Worm (Caenorhabditis elegans) whole organism, young adult: ENCODE results near the gene T26C5.5.
A peak's percentile ranks its signal among the peaks of the same experiment; 100 is the strongest.

Experiments
- B0019.2 ChIP-seq: fragments of 200-800 bp; sonication (Bioruptor generic); conservative IDR thresholded peaks from 2 replicates; pipeline ENCODE4 v1.3.6; 2022; ENCODE audit warnings: missing genetic modification reagents, missing genetic modification characterization, missing compliant biosample characterization
- B0035.1 ChIP-seq: sonication (generic microtip); optimal IDR thresholded peaks from 2 replicates; lab custom pipeline; 2016; ENCODE audit warnings: missing genetic modification characterization, mild to moderate bottlenecking, missing compliant biosample characterization, missing genotype, missing genetic modification reagents
- C06A6.2 ChIP-seq: fragments of 200-800 bp; sonication (Bioruptor generic); conservative IDR thresholded peaks from 2 replicates; pipeline ENCODE4 v1.3.6; 2022; ENCODE audit warnings: missing genetic modification characterization, missing compliant biosample characterization
- F23B12.7 ChIP-seq: sonication (generic microtip); optimal IDR thresholded peaks from 2 replicates; lab custom pipeline; 2017; ENCODE audit warnings: missing genetic modification characterization, mild to moderate bottlenecking, missing compliant biosample characterization, antibody characterized with exemption, moderate library complexity; ENCODE audit not compliant: insufficient read depth
- F39B2.1 ChIP-seq: fragments of 200-800 bp; sonication (Bioruptor generic); IDR thresholded peaks from 2 replicates; pipeline ENCODE4 v1.3.6; 2022; ENCODE audit warnings: missing genetic modification reagents, missing genetic modification characterization, missing compliant biosample characterization
- F55B11.4 ChIP-seq: sonication (generic microtip); optimal IDR thresholded peaks from 2 replicates; lab custom pipeline; 2016; ENCODE audit warnings: missing compliant biosample characterization, missing genetic modification characterization, borderline replicate concordance; ENCODE audit not compliant: insufficient read depth
- K11D2.4 ChIP-seq: fragments of 200-800 bp; sonication (Bioruptor generic); IDR thresholded peaks from 2 replicates; pipeline ENCODE4 v1.3.6; 2022; ENCODE audit warnings: missing genetic modification reagents, missing genetic modification characterization, missing compliant biosample characterization
- K12H6.12 ChIP-seq: fragments of 200-800 bp; sonication (Bioruptor generic); optimal IDR thresholded peaks from 2 replicates; lab custom pipeline; 2018; ENCODE audit warnings: mild to moderate bottlenecking, missing genetic modification characterization, missing compliant biosample characterization
- Y79H2A.3 ChIP-seq: fragments of 200-800 bp; sonication (Bioruptor generic); conservative IDR thresholded peaks from 2 replicates; pipeline ENCODE4 v1.3.6; 2022; ENCODE audit warnings: missing genetic modification reagents, missing genetic modification characterization, missing compliant biosample characterization
- ZK185.1 ChIP-seq: sonication (generic microtip); optimal IDR thresholded peaks from 2 replicates; lab custom pipeline; 2016; ENCODE audit warnings: mild to moderate bottlenecking, missing genetic modification characterization, missing compliant biosample characterization; ENCODE audit not compliant: poor library complexity, severe bottlenecking
- ama-1 ChIP-seq, 3 experiments: fragments of 150-350 bp in 1 of 3; sonication (generic microtip) in 2 of 3; optimal IDR thresholded peaks; 2 replicates each; lab custom pipeline; 2014 to 2018; ENCODE audit warnings: missing biosample characterization in 2 of 3, missing genetic modification characterization in 2 of 3, missing genetic modification reagents in 2 of 3
- atf-7 ChIP-seq: sonication (generic microtip); optimal IDR thresholded peaks from 2 replicates; lab custom pipeline; 2017; ENCODE audit warnings: mild to moderate bottlenecking, missing genetic modification characterization, missing compliant biosample characterization
- athp-1 ChIP-seq: sonication (generic microtip); optimal IDR thresholded peaks from 2 replicates; lab custom pipeline; 2017; ENCODE audit warnings: mild to moderate bottlenecking, missing genetic modification characterization, missing compliant biosample characterization
- attf-5 ChIP-seq: fragments of 200-800 bp; sonication (Bioruptor generic); optimal IDR thresholded peaks from 2 replicates; lab custom pipeline; 2018; ENCODE audit warnings: mild to moderate bottlenecking, missing genetic modification characterization, missing compliant biosample characterization
- attf-6 ChIP-seq: fragments of 200-800 bp; sonication (Bioruptor generic); IDR thresholded peaks from 2 replicates; pipeline ENCODE4 v1.3.6; 2022; ENCODE audit warnings: missing genetic modification reagents, missing genetic modification characterization, missing compliant biosample characterization
- bed-1 ChIP-seq: fragments of 200-800 bp; sonication (Bioruptor generic); IDR thresholded peaks from 2 replicates; pipeline ENCODE4 v1.3.6; 2022; ENCODE audit warnings: missing genetic modification reagents, missing genetic modification characterization, missing compliant biosample characterization
- ccch-3 ChIP-seq: fragments of 200-800 bp; sonication (Bioruptor generic); optimal IDR thresholded peaks from 2 replicates; lab custom pipeline; 2018; ENCODE audit warnings: mild to moderate bottlenecking, missing genetic modification characterization, missing compliant biosample characterization
- cebp-2 ChIP-seq: fragments of 200-800 bp; sonication (Bioruptor generic); IDR thresholded peaks from 2 replicates; pipeline ENCODE4 v1.3.6; 2022; ENCODE audit warnings: missing genetic modification characterization, missing compliant biosample characterization
- ceh-27 ChIP-seq: fragments of 200-800 bp; sonication (Bioruptor generic); optimal IDR thresholded peaks from 2 replicates; lab custom pipeline; 2018; ENCODE audit warnings: mild to moderate bottlenecking, missing genetic modification characterization, moderate library complexity, missing compliant biosample characterization
- die-1 ChIP-seq: sonication (generic microtip); optimal IDR thresholded peaks from 2 replicates; lab custom pipeline; 2016; ENCODE audit warnings: missing genotype, mild to moderate bottlenecking, missing genetic modification characterization, missing compliant biosample characterization
- egl-44 ChIP-seq: fragments of 200-800 bp; sonication (Bioruptor generic); IDR thresholded peaks from 2 replicates; pipeline ENCODE4 v1.3.6; 2022; ENCODE audit warnings: missing genetic modification reagents, missing genetic modification characterization, missing compliant biosample characterization
- ets-4 ChIP-seq: fragments of 200-800 bp; sonication (Bioruptor generic); optimal IDR thresholded peaks from 2 replicates; lab custom pipeline; 2018; ENCODE audit warnings: mild to moderate bottlenecking, missing genetic modification characterization, missing compliant biosample characterization
- hlh-12 ChIP-seq: sonication (generic microtip); optimal IDR thresholded peaks from 2 replicates; lab custom pipeline; 2016; ENCODE audit warnings: missing genetic modification characterization, missing compliant biosample characterization
- lin-40 ChIP-seq: sonication (generic microtip); optimal IDR thresholded peaks from 2 replicates; lab custom pipeline; 2016; ENCODE audit warnings: missing genetic modification characterization, mild to moderate bottlenecking, missing compliant biosample characterization, missing genotype, missing genetic modification reagents
- lir-1 ChIP-seq: fragments of 200-800 bp; sonication (Bioruptor generic); conservative IDR thresholded peaks from 2 replicates; pipeline ENCODE4 v1.3.6; 2022; ENCODE audit warnings: missing genetic modification reagents, missing genetic modification characterization, missing compliant biosample characterization
- lsl-1 ChIP-seq: fragments of 200-800 bp; sonication (Bioruptor generic); optimal IDR thresholded peaks from 2 replicates; lab custom pipeline; 2018; ENCODE audit warnings: mild to moderate bottlenecking, missing genetic modification characterization, moderate library complexity, missing compliant biosample characterization
- lsy-27 ChIP-seq: sonication (generic microtip); optimal IDR thresholded peaks from 2 replicates; lab custom pipeline; 2017; ENCODE audit warnings: missing genetic modification characterization, mild to moderate bottlenecking, missing compliant biosample characterization, antibody characterized with exemption, missing genotype, borderline replicate concordance; ENCODE audit not compliant: insufficient read depth
- madf-10 ChIP-seq: sonication (generic microtip); optimal IDR thresholded peaks from 2 replicates; lab custom pipeline; 2016; ENCODE audit warnings: mild to moderate bottlenecking, missing genetic modification characterization, missing compliant biosample characterization
- nfyb-1 ChIP-seq: fragments of 200-800 bp; sonication (Bioruptor generic); IDR thresholded peaks from 2 replicates; pipeline ENCODE4 v1.3.6; 2022; ENCODE audit warnings: missing genetic modification reagents, missing genetic modification characterization, missing compliant biosample characterization
- nhr-27 ChIP-seq: fragments of 200-800 bp; sonication (Bioruptor generic); optimal IDR thresholded peaks from 2 replicates; lab custom pipeline; 2018; ENCODE audit warnings: mild to moderate bottlenecking, missing genetic modification characterization, moderate library complexity, missing compliant biosample characterization
- nhr-90 ChIP-seq: sonication (generic microtip); optimal IDR thresholded peaks from 2 replicates; lab custom pipeline; 2016; ENCODE audit warnings: missing genotype, mild to moderate bottlenecking, missing genetic modification characterization, missing compliant biosample characterization
- sdz-38 ChIP-seq: sonication (generic microtip); optimal IDR thresholded peaks from 2 replicates; lab custom pipeline; 2016; ENCODE audit warnings: missing genotype, missing genetic modification characterization, missing compliant biosample characterization
- snpc-1.3 ChIP-seq: sonication (generic microtip); optimal IDR thresholded peaks from 2 replicates; lab custom pipeline; 2017; ENCODE audit warnings: missing genetic modification characterization, mild to moderate bottlenecking, missing compliant biosample characterization, antibody characterized with exemption, moderate library complexity, missing genotype, missing genetic modification reagents; ENCODE audit not compliant: insufficient read depth
- snpc-3.4 ChIP-seq: sonication (generic microtip); optimal IDR thresholded peaks from 2 replicates; lab custom pipeline; 2017; ENCODE audit warnings: missing genetic modification characterization, mild to moderate bottlenecking, missing compliant biosample characterization, antibody characterized with exemption, moderate library complexity, missing genotype, missing genetic modification reagents
- somi-1 ChIP-seq: fragments of 200-800 bp; sonication (Bioruptor generic); optimal IDR thresholded peaks from 2 replicates; lab custom pipeline; 2018; ENCODE audit warnings: mild to moderate bottlenecking, missing genetic modification characterization, missing compliant biosample characterization
- unc-130 ChIP-seq: sonication (generic microtip); optimal IDR thresholded peaks from 2 replicates; lab custom pipeline; 2016; ENCODE audit warnings: missing genetic modification reagents, missing genetic modification characterization, missing compliant biosample characterization
- ztf-18 ChIP-seq: sonication (generic microtip); optimal IDR thresholded peaks from 2 replicates; lab custom pipeline; 2016; ENCODE audit warnings: missing genotype, mild to moderate bottlenecking, missing genetic modification characterization, missing compliant biosample characterization
- ztf-22 ChIP-seq: fragments of 200-800 bp; sonication (Bioruptor generic); optimal IDR thresholded peaks from 2 replicates; lab custom pipeline; 2018; ENCODE audit warnings: mild to moderate bottlenecking, missing genetic modification characterization, moderate library complexity, missing compliant biosample characterization
- ztf-28 ChIP-seq: fragments of 200-800 bp; sonication (Bioruptor generic); IDR thresholded peaks from 2 replicates; pipeline ENCODE4 v1.3.6; 2022; ENCODE audit warnings: missing genetic modification reagents, missing genetic modification characterization, missing compliant biosample characterization
- ztf-3 ChIP-seq: fragments of 200-800 bp; sonication (Bioruptor generic); optimal IDR thresholded peaks from 2 replicates; lab custom pipeline; 2018; ENCODE audit warnings: mild to moderate bottlenecking, missing genetic modification characterization, missing compliant biosample characterization

T26C5.5 gene

ce11 chrII:9283668-9284357, 37.3 kb upstream of the T26C5.5 start (continued):
- no peak for TF ChIP-seq K12H6.12 (tag; lab: Kevin White, UChicago)
- TF ChIP-seq ztf-18 (tag; lab: Kevin White, UChicago): no peak
- no peak for TF ChIP-seq snpc-1.3 (tag; lab: Kevin White, UChicago)
- TF ChIP-seq cebp-2 (GFP tag; lab: Robert Waterston, UW): no peak
- no peak for TF ChIP-seq nhr-27
- TF ChIP-seq nhr-90: peak; percentile 40
- TF ChIP-seq lir-1: no peak
- no peak for TF ChIP-seq F39B2.1
- peak; percentile 79 for TF ChIP-seq atf-7
- TF ChIP-seq nfyb-1 (GFP tag; lab: Robert Waterston, UW): peak; percentile 82
- no peak for TF ChIP-seq ZK185.1 (tag; lab: Kevin White, UChicago)
- no peak for TF ChIP-seq ztf-22 (GFP tag; lab: Kevin White, UChicago)
- peak; percentile 42 for TF ChIP-seq lin-40
- no peak for TF ChIP-seq ccch-3 (GFP tag; lab: Kevin White, UChicago)
- TF ChIP-seq lsy-27 (tag; lab: Kevin White, UChicago): no peak
- TF ChIP-seq athp-1 (tag; lab: Kevin White, UChicago): no peak
- TF ChIP-seq unc-130 (GFP tag; lab: Kevin White, UChicago): no peak
- TF ChIP-seq lsl-1 (GFP tag; lab: Kevin White, UChicago): no peak
- peak; percentile 39 for TF ChIP-seq ets-4 (GFP tag; lab: Kevin White, UChicago)
- no peak for TF ChIP-seq hlh-12 (tag; lab: Kevin White, UChicago)
- peak; percentile 28; the same call in 1 of the 2 replicates for TF ChIP-seq K11D2.4 (GFP tag; lab: Robert Waterston, UW)
- peak; percentile 68 for TF ChIP-seq somi-1 (GFP tag; lab: Kevin White, UChicago)
- TF ChIP-seq sdz-38 (tag; lab: Kevin White, UChicago): no peak
- TF ChIP-seq F55B11.4 (tag; lab: Kevin White, UChicago): no peak
- peak; percentile 8 for TF ChIP-seq ceh-27 (GFP tag; lab: Kevin White, UChicago)
- no peak for TF ChIP-seq F23B12.7 (tag; lab: Kevin White, UChicago)
- no peak for TF ChIP-seq B0019.2 (GFP tag; lab: Robert Waterston, UW)
- TF ChIP-seq snpc-3.4 (tag; lab: Kevin White, UChicago): no peak
- TF ChIP-seq C06A6.2 (GFP tag; lab: Robert Waterston, UW): 0 out of 2 replicates have a peak, but pooled peaks have one; percentile 26
- no peak for TF ChIP-seq die-1
- TF ChIP-seq egl-44 (GFP tag; lab: Robert Waterston, UW): peak; percentile 63
- TF ChIP-seq bed-1: no peak
- TF ChIP-seq attf-5: peak; percentile 54
- TF ChIP-seq Y79H2A.3 (GFP tag; lab: Robert Waterston, UW): no peak
- peak; percentile 30 for TF ChIP-seq madf-10
- no peak for TF ChIP-seq ztf-3 (GFP tag; lab: Kevin White, UChicago)
- no peak for TF ChIP-seq attf-6 (GFP tag; lab: Robert Waterston, UW)
- peak; percentile 42 for TF ChIP-seq ama-1 (optimal IDR thresholded peaks at IDR 0.05; lab: Kevin White, UChicago)
- TF ChIP-seq ama-1 (GFP tag; optimal IDR thresholded peaks at IDR 0.05; lab: Kevin White, UChicago): no peak
- TF ChIP-seq B0035.1 (tag; lab: Kevin White, UChicago): no peak
- no peak for TF ChIP-seq ztf-28 (GFP tag; lab: Robert Waterston, UW)
